Fruit fly (Drosophila melanogaster): Measurements from ENCODE around the gene Nup205.

DNA sequence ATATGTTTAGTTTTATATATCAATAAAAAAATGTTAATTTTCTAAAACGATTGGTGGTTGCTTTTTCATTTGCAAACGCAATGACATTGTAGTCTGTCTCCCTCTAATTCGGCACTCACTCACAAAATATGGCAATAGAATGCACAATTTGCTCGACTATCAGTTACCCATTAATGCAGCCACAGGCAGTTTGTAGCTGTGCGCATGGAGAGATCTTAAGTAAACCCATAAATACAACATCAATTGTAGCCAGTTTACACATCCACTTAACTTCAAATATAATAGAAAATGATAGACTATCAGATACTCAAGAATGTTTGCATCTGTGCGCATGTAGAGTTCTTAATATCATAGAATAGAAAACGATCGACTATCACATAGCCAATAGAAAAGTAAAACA lies 7.3 kb downstream of the Nup205 start:
- TF ChIP-seq psq (optimal IDR thresholded peaks at IDR 0.05): no peak
- no peak for TF ChIP-seq Dll (optimal IDR thresholded peaks at IDR 0.05)
- no peak for TF ChIP-seq usp (GFP tag; optimal IDR thresholded peaks at IDR 0.05)
- no peak for TF ChIP-seq pan (optimal IDR thresholded peaks at IDR 0.05)
